Worm (Caenorhabditis elegans) whole organism, L3 larva: Measurements from ENCODE around the gene let-756.
A peak's percentile ranks its signal among the peaks of the same experiment; 100 is the strongest.

Experiments used
- R02D3.7 ChIP-seq: fragments of 150-350 bp; optimal IDR thresholded peaks from 2 replicates; lab custom pipeline; 2014; ENCODE audit warnings: missing biosample characterization, missing genetic modification characterization
- ZK546.5 ChIP-seq: sonication (generic microtip); optimal IDR thresholded peaks from 2 replicates; lab custom pipeline; 2017; ENCODE audit warnings: missing biosample characterization, missing genetic modification characterization
- aly-2 ChIP-seq: fragments of 150-350 bp; optimal IDR thresholded peaks from 2 replicates; lab custom pipeline; 2014; ENCODE audit warnings: missing biosample characterization, missing genetic modification characterization
- ama-1 ChIP-seq: fragments of 150-350 bp; optimal IDR thresholded peaks from 2 replicates; lab custom pipeline; 2018
- ceh-16 ChIP-seq: sonication (generic microtip); optimal IDR thresholded peaks from 2 replicates; lab custom pipeline; 2017; ENCODE audit warnings: missing biosample characterization, missing genetic modification characterization
- ceh-28 ChIP-seq: fragments of 150-350 bp; optimal IDR thresholded peaks from 2 replicates; lab custom pipeline; 2014; ENCODE audit warnings: missing biosample characterization, missing genetic modification reagents, missing genetic modification characterization
- ceh-82 ChIP-seq: fragments of 150-350 bp; optimal IDR thresholded peaks from 2 replicates; lab custom pipeline; 2014; ENCODE audit warnings: missing biosample characterization, missing genetic modification characterization
- ceh-9 ChIP-seq: sonication (generic microtip); optimal IDR thresholded peaks from 2 replicates; lab custom pipeline; 2018; ENCODE audit warnings: missing biosample characterization, missing genetic modification characterization
- egl-5 ChIP-seq: fragments of 150-350 bp; optimal IDR thresholded peaks from 2 replicates; lab custom pipeline; 2017; ENCODE audit warnings: missing biosample characterization, missing genetic modification reagents, missing genetic modification characterization, inconsistent platforms
- elt-1 ChIP-seq: fragments of 150-350 bp; optimal IDR thresholded peaks from 2 replicates; lab custom pipeline; 2014; ENCODE audit warnings: missing biosample characterization, missing genetic modification characterization
- elt-2 ChIP-seq: sonication (generic microtip); optimal IDR thresholded peaks from 2 replicates; lab custom pipeline; 2016; ENCODE audit warnings: missing genetic modification reagents, mild to moderate bottlenecking, missing genetic modification characterization, missing compliant biosample characterization
- elt-3 ChIP-seq, 3 experiments: fragments of 150-350 bp in 1 of 3; sonication (generic microtip) in 2 of 3; optimal IDR thresholded peaks; 2 replicates in 2 of 3; 4 replicates in 1 of 3; lab custom pipeline; 2014 to 2017; ENCODE audit warnings: missing biosample characterization in 3 of 3, missing genetic modification characterization in 3 of 3
- eor-1 ChIP-seq, 2 experiments: fragments of 150-350 bp; optimal IDR thresholded peaks; 2 replicates each; lab custom pipeline; 2014 to 2018; ENCODE audit warnings: missing biosample characterization in 2 of 2, missing genetic modification characterization in 2 of 2
- fkh-10 ChIP-seq: sonication (generic microtip); optimal IDR thresholded peaks from 2 replicates; lab custom pipeline; 2017; ENCODE audit warnings: missing biosample characterization, missing genetic modification reagents, missing genetic modification characterization
- fkh-2 ChIP-seq: fragments of 150-350 bp; optimal IDR thresholded peaks from 2 replicates; lab custom pipeline; 2014; ENCODE audit warnings: missing biosample characterization, missing genetic modification reagents, missing genetic modification characterization
- fos-1 ChIP-seq: fragments of 150-350 bp; optimal IDR thresholded peaks from 2 replicates; lab custom pipeline; 2014; ENCODE audit warnings: missing biosample characterization, missing genetic modification characterization
- hmg-11 ChIP-seq: sonication (generic microtip); optimal IDR thresholded peaks from 2 replicates; lab custom pipeline; 2016; ENCODE audit warnings: missing genetic modification characterization, missing compliant biosample characterization
- jun-1 ChIP-seq: fragments of 150-350 bp; optimal IDR thresholded peaks from 2 replicates; lab custom pipeline; 2014; ENCODE audit warnings: missing biosample characterization, missing genetic modification reagents, missing genetic modification characterization
- lin-15B ChIP-seq: fragments of 150-350 bp; optimal IDR thresholded peaks from 2 replicates; lab custom pipeline; 2014; ENCODE audit warnings: missing biosample characterization, missing genetic modification characterization
- lin-39 ChIP-seq: fragments of 150-350 bp; optimal IDR thresholded peaks from 2 replicates; lab custom pipeline; 2018; ENCODE audit warnings: missing biosample characterization, missing genetic modification reagents, missing genetic modification characterization
- lsy-12 ChIP-seq: sonication (generic microtip); optimal IDR thresholded peaks from 2 replicates; lab custom pipeline; 2016; ENCODE audit warnings: mild to moderate bottlenecking, missing genetic modification characterization, missing compliant biosample characterization
- mdl-1 ChIP-seq: fragments of 150-350 bp; optimal IDR thresholded peaks from 2 replicates; lab custom pipeline; 2014; ENCODE audit warnings: missing biosample characterization, missing genetic modification characterization
- mml-1 ChIP-seq: fragments of 150-350 bp; sonication (generic microtip); optimal IDR thresholded peaks from 3 replicates; lab custom pipeline; 2014; ENCODE audit warnings: missing biosample characterization, missing genetic modification characterization
- nfya-1 ChIP-seq: sonication (generic microtip); optimal IDR thresholded peaks from 2 replicates; lab custom pipeline; 2017; ENCODE audit warnings: missing genetic modification characterization, mild to moderate bottlenecking, missing compliant biosample characterization, antibody characterized with exemption, moderate library complexity; ENCODE audit not compliant: insufficient read depth
- nhr-11 ChIP-seq: fragments of 150-350 bp; optimal IDR thresholded peaks from 2 replicates; lab custom pipeline; 2014; ENCODE audit warnings: missing biosample characterization, missing genetic modification characterization
- nhr-12 ChIP-seq: fragments of 150-350 bp; optimal IDR thresholded peaks from 2 replicates; lab custom pipeline; 2014; ENCODE audit warnings: missing biosample characterization, missing genetic modification characterization
- nhr-23 ChIP-seq: fragments of 150-350 bp; optimal IDR thresholded peaks from 2 replicates; lab custom pipeline; 2014; ENCODE audit warnings: missing biosample characterization, missing genetic modification reagents, missing genetic modification characterization
- nhr-237 ChIP-seq: fragments of 150-350 bp; optimal IDR thresholded peaks from 2 replicates; lab custom pipeline; 2014; ENCODE audit warnings: missing biosample characterization, missing genetic modification characterization
- nhr-25 ChIP-seq: sonication (generic microtip); optimal IDR thresholded peaks from 2 replicates; lab custom pipeline; 2017; ENCODE audit warnings: missing biosample characterization, missing genetic modification characterization
- nhr-28 ChIP-seq: fragments of 150-350 bp; optimal IDR thresholded peaks from 2 replicates; lab custom pipeline; 2014; ENCODE audit warnings: missing biosample characterization, missing genetic modification characterization
- nhr-43 ChIP-seq: sonication (generic microtip); optimal IDR thresholded peaks from 2 replicates; lab custom pipeline; 2016; ENCODE audit warnings: mild to moderate bottlenecking, missing genetic modification characterization, missing compliant biosample characterization; ENCODE audit not compliant: poor library complexity, severe bottlenecking
- nhr-67 ChIP-seq: fragments of 150-350 bp; optimal IDR thresholded peaks from 2 replicates; lab custom pipeline; 2014; ENCODE audit warnings: missing biosample characterization, missing genetic modification characterization
- nhr-76 ChIP-seq: fragments of 150-350 bp; sonication (generic microtip); optimal IDR thresholded peaks from 5 replicates; lab custom pipeline; 2014; ENCODE audit warnings: missing biosample characterization, missing genetic modification characterization
- nhr-77 ChIP-seq: fragments of 150-350 bp; optimal IDR thresholded peaks from 2 replicates; lab custom pipeline; 2014; ENCODE audit warnings: missing biosample characterization, missing genetic modification characterization
- pqm-1 ChIP-seq: fragments of 150-350 bp; optimal IDR thresholded peaks from 2 replicates; lab custom pipeline; 2017; ENCODE audit warnings: missing biosample characterization, missing genetic modification characterization, inconsistent platforms
- sea-2 ChIP-seq: fragments of 150-350 bp; sonication (generic microtip); optimal IDR thresholded peaks from 4 replicates; lab custom pipeline; 2014; ENCODE audit warnings: missing biosample characterization, missing genetic modification reagents, missing genetic modification characterization
- skn-1 ChIP-seq: fragments of 150-350 bp; optimal IDR thresholded peaks from 2 replicates; lab custom pipeline; 2014; ENCODE audit warnings: missing biosample characterization, missing genetic modification characterization
- snpc-4 ChIP-seq: fragments of 150-350 bp; optimal IDR thresholded peaks from 2 replicates; lab custom pipeline; 2014; ENCODE audit warnings: missing biosample characterization, missing genetic modification characterization
- tbx-2 ChIP-seq: sonication (generic microtip); optimal IDR thresholded peaks from 2 replicates; lab custom pipeline; 2016; ENCODE audit warnings: mild to moderate bottlenecking, missing genetic modification characterization, missing compliant biosample characterization
- unc-39 ChIP-seq: sonication (generic microtip); optimal IDR thresholded peaks from 4 replicates; lab custom pipeline; 2017; ENCODE audit warnings: missing biosample characterization, missing genetic modification characterization
- zag-1 ChIP-seq: fragments of 150-350 bp; optimal IDR thresholded peaks from 2 replicates; lab custom pipeline; 2014; ENCODE audit warnings: missing biosample characterization, missing genetic modification characterization
- ztf-11 ChIP-seq: fragments of 150-350 bp; optimal IDR thresholded peaks from 2 replicates; lab custom pipeline; 2014; ENCODE audit warnings: missing biosample characterization, missing genetic modification characterization
- ztf-4 ChIP-seq: fragments of 150-350 bp; optimal IDR thresholded peaks from 2 replicates; lab custom pipeline; 2014; ENCODE audit warnings: missing biosample characterization, missing genetic modification characterization

Gene let-756

DNA sequence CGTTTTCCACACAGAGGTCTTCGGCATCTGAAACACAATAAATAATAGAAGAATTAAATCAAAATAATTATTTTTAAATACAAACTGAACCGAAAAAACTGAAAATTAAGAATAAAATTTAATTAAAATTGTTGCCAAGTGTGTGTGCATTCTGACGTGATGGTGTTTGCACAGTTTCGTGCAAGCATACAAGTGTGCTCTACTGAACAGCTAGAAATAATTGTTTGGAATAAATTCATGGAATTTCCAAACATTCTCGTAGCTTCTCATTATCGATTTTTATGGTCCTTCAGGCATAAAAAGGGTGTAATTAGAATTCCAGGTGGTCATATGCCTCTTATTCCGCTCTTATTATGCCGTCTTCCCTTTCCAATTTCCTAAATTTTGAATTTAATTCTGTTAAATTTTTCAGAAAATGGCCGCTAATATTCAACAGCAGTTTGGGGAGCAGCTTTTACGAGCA lies 24.9 kb downstream of the let-756 start, which contains the start of the genes mrps-17 and txdc-9:
mrps-17 (minus strand) TSS at position 33 of the 463 bp plus-strand sequence.
txdc-9 (plus strand) TSS at position 413 of the 463 bp plus-strand sequence.
- TF ChIP-seq jun-1 (tag; lab: Kevin White, UChicago) (no peak), skn-1 (tag; lab: Kevin White, UChicago) (peak; percentile 67), elt-1 (tag; lab: Kevin White, UChicago) (no peak), nhr-25 (tag; lab: Kevin White, UChicago) (peak; percentile 50), eor-1 (tag; optimal IDR thresholded peaks at IDR 0.05; lab: Kevin White, UChicago) (no peak), nhr-11 (tag; lab: Kevin White, UChicago) (peak; percentile 14), ceh-16 (tag; lab: Kevin White, UChicago) (no peak), elt-3 (tag; optimal IDR thresholded peaks at IDR 0.05; lab: Kevin White, UChicago) (no peak), nhr-77 (tag; lab: Kevin White, UChicago) (no peak), nhr-67 (no peak), nfya-1 (tag; lab: Kevin White, UChicago) (no peak), nhr-12 (tag; lab: Kevin White, UChicago) (no peak), ztf-4 (tag; lab: Kevin White, UChicago) (no peak), R02D3.7 (tag; lab: Kevin White, UChicago) (peak; percentile 32), lsy-12 (tag; lab: Kevin White, UChicago) (peak; percentile 14), mml-1 (tag; lab: Kevin White, UChicago) (no peak), hmg-11 (tag; lab: Kevin White, UChicago) (peak; percentile 69), egl-5 (tag; lab: Kevin White, UChicago) (peak; percentile 74), nhr-28 (tag; lab: Kevin White, UChicago) (no peak), lin-39 (tag; lab: Kevin White, UChicago) (peak; percentile 72), fkh-10 (GFP tag; lab: Kevin White, UChicago) (peak; percentile 37), fos-1 (tag; lab: Kevin White, UChicago) (no peak), ceh-28 (tag; lab: Kevin White, UChicago) (peak; percentile 59), nhr-76 (tag; lab: Kevin White, UChicago) (no peak), elt-2 (peak; percentile 33), zag-1 (tag; lab: Kevin White, UChicago) (no peak), mdl-1 (tag; lab: Kevin White, UChicago) (no peak), ceh-82 (no peak), sea-2 (GFP tag; lab: Kevin White, UChicago) (no peak), nhr-23 (tag; lab: Kevin White, UChicago) (peak; percentile 73), pqm-1 (peak; percentile 44), unc-39 (tag; lab: Kevin White, UChicago) (no peak), fkh-2 (tag; lab: Kevin White, UChicago) (no peak), tbx-2 (tag; lab: Kevin White, UChicago) (no peak), ama-1 (peak; percentile 1), lin-15B (peak; percentile 89), nhr-43 (no peak), ceh-9 (tag; lab: Kevin White, UChicago) (no peak), ztf-11 (tag; lab: Kevin White, UChicago) (no peak), ZK546.5 (tag; lab: Kevin White, UChicago) (no peak), snpc-4 (no peak)

DNA sequence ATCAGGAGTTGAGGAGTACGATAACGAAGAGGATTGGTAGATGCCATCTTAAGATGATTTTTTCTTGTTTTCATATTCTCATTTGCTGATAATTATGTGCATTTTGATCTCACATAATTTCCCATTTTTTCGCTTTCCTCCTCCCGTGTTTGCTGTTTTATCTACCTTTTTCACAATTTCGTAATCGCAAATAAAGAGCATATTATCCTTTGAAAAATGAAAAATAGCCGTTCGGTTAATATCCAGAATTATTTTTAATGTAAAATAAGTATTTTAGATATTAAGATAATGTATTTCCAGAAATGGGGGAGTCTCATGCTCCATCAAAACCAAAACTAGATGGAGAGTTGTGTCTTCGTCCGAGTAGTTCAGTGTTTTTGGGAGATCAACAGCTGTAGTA lies 26.0 kb downstream of the let-756 start, which contains the start of gene vps-16:
vps-16 (plus strand) TSS at position 301 of the 400 bp plus-strand sequence.
- TF ChIP-seq skn-1 (tag; lab: Kevin White, UChicago): no peak
- TF ChIP-seq nhr-67: no peak
- TF ChIP-seq ztf-11 (tag; lab: Kevin White, UChicago): no peak
- no peak for TF ChIP-seq lin-39 (tag; lab: Kevin White, UChicago)
- no peak for TF ChIP-seq mdl-1 (tag; lab: Kevin White, UChicago)
- no peak for TF ChIP-seq ZK546.5 (tag; lab: Kevin White, UChicago)
- no peak for TF ChIP-seq pqm-1
- no peak for TF ChIP-seq elt-1 (tag; lab: Kevin White, UChicago)
- TF ChIP-seq unc-39 (tag; lab: Kevin White, UChicago): no peak
- no peak for TF ChIP-seq elt-2
- no peak for TF ChIP-seq snpc-4
- no peak for TF ChIP-seq nhr-237 (tag; lab: Kevin White, UChicago)
- no peak for TF ChIP-seq aly-2 (tag; lab: Kevin White, UChicago)
